Worm (Caenorhabditis elegans): ENCODE measurements around the gene T09F5.2.

The T09F5.2 gene

ce11 chrV:15147776-15148175, 3.0 kb upstream of the T09F5.2 start, which contains the start of gene T09F5.20:
T09F5.20 (minus strand) TSS chrV:15147876.
- no peak for TF ChIP-seq unc-62 (GFP tag; optimal IDR thresholded peaks at IDR 0.05)

- TF ChIP-seq unc-62 (GFP tag; optimal IDR thresholded peaks at IDR 0.05) = no peak
Measured at ce11 chrV:15148800-15149199, 2.0 kb upstream of the T09F5.2 start, which contains the start of gene T09F5.1. T09F5.1 (plus strand) TSS chrV:15149100.

- no peak for TF ChIP-seq unc-62 (GFP tag; optimal IDR thresholded peaks at IDR 0.05)
Measured at ce11 chrV:15150176-15150575, 585 bp upstream of the T09F5.2 start.

ce11 chrV:15152010-15152409, 1.2 kb downstream of the T09F5.2 start:
- TF ChIP-seq unc-62 (GFP tag; optimal IDR thresholded peaks at IDR 0.05) = no peak

- TF ChIP-seq unc-62 (GFP tag; optimal IDR thresholded peaks at IDR 0.05) = no peak
Measured at ce11 chrV:15153277-15153676, 2.5 kb downstream of the T09F5.2 start, which contains the start of gene srh-55. srh-55 (plus strand) TSS chrV:15153577.

- no peak for TF ChIP-seq unc-62 (GFP tag; optimal IDR thresholded peaks at IDR 0.05)
Measured at ce11 chrV:15156504-15156903, 5.7 kb downstream of the T09F5.2 start.

ce11 chrV:15158691-15159090, 7.9 kb downstream of the T09F5.2 start, which contains the start of gene str-45:
str-45 (plus strand) TSS chrV:15158991.
- no peak for TF ChIP-seq unc-62 (GFP tag; optimal IDR thresholded peaks at IDR 0.05)

ce11 chrV:15162697-15163096, 11.9 kb downstream of the T09F5.2 start, which contains the start of gene srz-11:
srz-11 (plus strand) TSS chrV:15163082.
- no peak for TF ChIP-seq unc-62 (GFP tag; optimal IDR thresholded peaks at IDR 0.05)

ce11 chrV:15175459-15175858, 24.7 kb downstream of the T09F5.2 start, which contains the start of gene clec-47:
clec-47 (plus strand) TSS chrV:15175759.
- TF ChIP-seq unc-62 (GFP tag; optimal IDR thresholded peaks at IDR 0.05) = no peak

ce11 chrV:15179757-15180156, 29.0 kb downstream of the T09F5.2 start, which contains the start of gene T09F5.10:
T09F5.10 (plus strand) TSS chrV:15180057.
- TF ChIP-seq unc-62 (GFP tag; optimal IDR thresholded peaks at IDR 0.05) = no peak

- no peak for TF ChIP-seq unc-62 (GFP tag; optimal IDR thresholded peaks at IDR 0.05)
Measured at ce11 chrV:15181899-15182298, 31.1 kb downstream of the T09F5.2 start.

- no peak for TF ChIP-seq unc-62 (GFP tag; optimal IDR thresholded peaks at IDR 0.05)
Measured at ce11 chrV:15182407-15182806, 31.6 kb downstream of the T09F5.2 start, which contains the start of gene fbxa-84. fbxa-84 (plus strand) TSS chrV:15182440.

- TF ChIP-seq unc-62 (GFP tag; optimal IDR thresholded peaks at IDR 0.05) = no peak
Measured at ce11 chrV:15184097-15185040, 33.6 kb downstream of the T09F5.2 start, which contains the start of gene Y75B12B.1. Y75B12B.1 (plus strand) TSS chrV:15184699.

ce11 chrV:15186259-15186927, 35.6 kb downstream of the T09F5.2 start, which contains the start of gene Y75B12B.3:
Y75B12B.3 (minus strand) TSS chrV:15186279.
- no peak for TF ChIP-seq unc-62 (GFP tag; optimal IDR thresholded peaks at IDR 0.05)

ce11 chrV:15187083-15188057, 36.6 kb downstream of the T09F5.2 start, which contains the start of the genes cyn-7 and bath-36:
cyn-7 (minus strand) TSS chrV:15187378.
bath-36 (plus strand) TSS chrV:15187888.
- TF ChIP-seq unc-62 (GFP tag; optimal IDR thresholded peaks at IDR 0.05) = no peak
